Worm (Caenorhabditis elegans) whole organism, L4 larva: Measurements from ENCODE around the gene snb-7.

ENCODE experiments used
- F26F4.8 ChIP-seq: fragments of 200-800 bp; sonication (Bioruptor generic); conservative IDR thresholded peaks from 2 replicates; pipeline ENCODE4 v1.3.6; 2022; ENCODE audit warnings: missing genetic modification characterization, missing compliant biosample characterization
- F37D6.2 ChIP-seq: sonication (generic microtip); optimal IDR thresholded peaks from 2 replicates; lab custom pipeline; 2016; ENCODE audit warnings: mild to moderate bottlenecking, missing genetic modification characterization, missing compliant biosample characterization
- F44E2.7 ChIP-seq: fragments of 200-800 bp; sonication (Bioruptor generic); IDR thresholded peaks from 2 replicates; pipeline ENCODE4 v2.1.2; 2022; ENCODE audit warnings: missing genetic modification characterization, missing compliant biosample characterization
- F49E8.2 ChIP-seq: sonication (generic microtip); optimal IDR thresholded peaks from 2 replicates; lab custom pipeline; 2016; ENCODE audit warnings: missing compliant biosample characterization, mild to moderate bottlenecking, missing genetic modification characterization, borderline replicate concordance
- R02D3.7 ChIP-seq: fragments of 150-350 bp; sonication (generic microtip); optimal IDR thresholded peaks from 3 replicates; lab custom pipeline; 2014; ENCODE audit warnings: missing biosample characterization, missing genetic modification characterization
- T20F7.1 ChIP-seq: fragments of 200-800 bp; sonication (Bioruptor generic); optimal IDR thresholded peaks from 2 replicates; lab custom pipeline; 2018; ENCODE audit warnings: mild to moderate bottlenecking, missing genetic modification characterization, missing compliant biosample characterization
- Y105C5A.15 ChIP-seq: fragments of 200-800 bp; sonication (Bioruptor generic); IDR thresholded peaks from 2 replicates; pipeline ENCODE4 v1.3.6; 2022; ENCODE audit warnings: missing genetic modification characterization, missing compliant biosample characterization
- Y48G9A.11 ChIP-seq: fragments of 200-800 bp; sonication (Bioruptor generic); IDR thresholded peaks from 2 replicates; pipeline ENCODE4 v1.3.6; 2022; ENCODE audit warnings: missing genetic modification reagents, missing genetic modification characterization, missing compliant biosample characterization
- Y5F2A.4 ChIP-seq: fragments of 200-800 bp; sonication (Bioruptor generic); optimal IDR thresholded peaks from 2 replicates; lab custom pipeline; 2018; ENCODE audit warnings: mild to moderate bottlenecking, missing genetic modification characterization, missing compliant biosample characterization
- Y75B8A.6 ChIP-seq: fragments of 200-800 bp; sonication (Bioruptor generic); IDR thresholded peaks from 2 replicates; pipeline ENCODE4 v1.3.6; 2022; ENCODE audit warnings: missing genetic modification reagents, missing genetic modification characterization, missing compliant biosample characterization
- ZK337.2 ChIP-seq: fragments of 200-800 bp; sonication (Bioruptor generic); IDR thresholded peaks from 2 replicates; pipeline ENCODE4 v1.3.6; 2022; ENCODE audit warnings: missing genetic modification reagents, missing genetic modification characterization, missing compliant biosample characterization
- aha-1 ChIP-seq: fragments of 150-350 bp; peaks from one replicate; lab custom pipeline; 2014; ENCODE audit warnings: missing biosample characterization, missing genetic modification characterization
- ceh-20 ChIP-seq: fragments of 200-800 bp; sonication (Bioruptor generic); IDR thresholded peaks from 2 replicates; pipeline ENCODE4 v1.3.6; 2022; ENCODE audit warnings: missing genetic modification reagents, missing genetic modification characterization, missing compliant biosample characterization
- ceh-32 ChIP-seq: sonication (generic microtip); optimal IDR thresholded peaks from 2 replicates; lab custom pipeline; 2016; ENCODE audit warnings: mild to moderate bottlenecking, missing genetic modification characterization, missing compliant biosample characterization; ENCODE audit not compliant: poor library complexity
- ceh-82 ChIP-seq: sonication (generic microtip); optimal IDR thresholded peaks from 2 replicates; lab custom pipeline; 2017; ENCODE audit warnings: missing biosample characterization, missing genetic modification characterization
- ces-1 ChIP-seq: fragments of 150-350 bp; sonication (generic microtip); optimal IDR thresholded peaks from 4 replicates; lab custom pipeline; 2014; ENCODE audit warnings: missing biosample characterization, missing genetic modification reagents, missing genetic modification characterization
- ctbp-1 ChIP-seq: fragments of 200-800 bp; sonication (Bioruptor generic); IDR thresholded peaks from 2 replicates; pipeline ENCODE4 v1.3.6; 2022; ENCODE audit warnings: missing genetic modification reagents, missing genetic modification characterization, missing compliant biosample characterization
- dmd-8 ChIP-seq: fragments of 200-800 bp; sonication (Bioruptor generic); IDR thresholded peaks from 2 replicates; pipeline ENCODE4 v1.3.6; 2022; ENCODE audit warnings: missing genetic modification characterization, missing compliant biosample characterization
- duxl-1 ChIP-seq: sonication (generic microtip); optimal IDR thresholded peaks from 2 replicates; lab custom pipeline; 2016; ENCODE audit warnings: mild to moderate bottlenecking, missing genetic modification characterization, moderate library complexity, missing compliant biosample characterization; ENCODE audit not compliant: poor library complexity
- fos-1 ChIP-seq: fragments of 150-350 bp; optimal IDR thresholded peaks from 2 replicates; lab custom pipeline; 2014; ENCODE audit warnings: missing biosample characterization, missing genetic modification characterization
- hif-1 ChIP-seq, 2 experiments: sonication (generic microtip); optimal IDR thresholded peaks; 2 replicates each; lab custom pipeline; 2016 to 2017; ENCODE audit warnings: missing compliant biosample characterization in 2 of 2, missing genetic modification characterization in 2 of 2, missing genetic modification reagents in 2 of 2, missing genotype in 2 of 2, mild to moderate bottlenecking in 1 of 2
- hlh-30 ChIP-seq: sonication (generic microtip); optimal IDR thresholded peaks from 2 replicates; lab custom pipeline; 2017; ENCODE audit warnings: antibody characterized with exemption, mild to moderate bottlenecking, missing genetic modification characterization, missing compliant biosample characterization; ENCODE audit not compliant: insufficient read depth
- hmg-1.1 ChIP-seq: fragments of 200-800 bp; sonication (Bioruptor generic); IDR thresholded peaks from 2 replicates; pipeline ENCODE4 v1.3.6; 2022; ENCODE audit warnings: missing genetic modification reagents, missing genetic modification characterization, missing compliant biosample characterization
- lin-1 ChIP-seq: fragments of 200-800 bp; sonication (Bioruptor generic); IDR thresholded peaks from 2 replicates; pipeline ENCODE4 v1.3.6; 2022; ENCODE audit warnings: missing genetic modification reagents, missing genetic modification characterization, missing compliant biosample characterization
- lin-39 ChIP-seq: fragments of 150-350 bp; optimal IDR thresholded peaks from 2 replicates; lab custom pipeline; 2014; ENCODE audit warnings: missing biosample characterization, missing genetic modification reagents, missing genetic modification characterization
- lsy-2 ChIP-seq, 2 experiments: fragments of 150-350 bp in 1 of 2; sonication (generic microtip) in 1 of 2; optimal IDR thresholded peaks; 2 replicates each; lab custom pipeline; 2014 to 2017; ENCODE audit warnings: missing biosample characterization in 2 of 2, missing genetic modification characterization in 2 of 2
- mdl-1 ChIP-seq, 2 experiments: fragments of 150-350 bp in 1 of 2; sonication (generic microtip) in 1 of 2; optimal IDR thresholded peaks; 2 replicates each; lab custom pipeline; 2014 to 2017; ENCODE audit warnings: missing biosample characterization in 2 of 2, missing genetic modification characterization in 2 of 2
- mdt-29 ChIP-seq: fragments of 200-800 bp; sonication (Bioruptor generic); IDR thresholded peaks from 2 replicates; pipeline ENCODE4 v1.3.6; 2022; ENCODE audit warnings: missing genetic modification reagents, missing genetic modification characterization, missing compliant biosample characterization
- mep-1 ChIP-seq: fragments of 150-350 bp; sonication (generic microtip); optimal IDR thresholded peaks from 3 replicates; lab custom pipeline; 2014; ENCODE audit warnings: missing biosample characterization, missing genetic modification characterization
- mxl-3 ChIP-seq: fragments of 200-800 bp; sonication (Bioruptor generic); optimal IDR thresholded peaks from 2 replicates; lab custom pipeline; 2018; ENCODE audit warnings: mild to moderate bottlenecking, missing genetic modification characterization, missing compliant biosample characterization
- nhr-10 ChIP-seq: fragments of 150-350 bp; optimal IDR thresholded peaks from 2 replicates; lab custom pipeline; 2014; ENCODE audit warnings: missing biosample characterization, missing genetic modification characterization
- nhr-237 ChIP-seq: sonication (generic microtip); optimal IDR thresholded peaks from 2 replicates; lab custom pipeline; 2017; ENCODE audit warnings: missing biosample characterization, missing genetic modification characterization
- nhr-28 ChIP-seq: fragments of 150-350 bp; optimal IDR thresholded peaks from 2 replicates; lab custom pipeline; 2014; ENCODE audit warnings: missing biosample characterization, missing genetic modification characterization
- nhr-42 ChIP-seq: fragments of 200-800 bp; sonication (Bioruptor generic); IDR thresholded peaks from 2 replicates; pipeline ENCODE4 v1.3.6; 2022; ENCODE audit warnings: missing genetic modification characterization, missing compliant biosample characterization
- nhr-48 ChIP-seq: sonication (generic microtip); optimal IDR thresholded peaks from 2 replicates; lab custom pipeline; 2016; ENCODE audit warnings: mild to moderate bottlenecking, missing genetic modification characterization, missing compliant biosample characterization
- nhr-76 ChIP-seq: fragments of 150-350 bp; optimal IDR thresholded peaks from 2 replicates; lab custom pipeline; 2014; ENCODE audit warnings: missing biosample characterization, missing genetic modification characterization
- php-3 ChIP-seq: fragments of 200-800 bp; sonication (Bioruptor generic); IDR thresholded peaks from 2 replicates; pipeline ENCODE4 v1.3.6; 2022; ENCODE audit warnings: missing genetic modification reagents, missing genetic modification characterization, missing compliant biosample characterization
- rbr-2 ChIP-seq: sonication (generic microtip); optimal IDR thresholded peaks from 2 replicates; lab custom pipeline; 2016; ENCODE audit warnings: missing genotype, missing genetic modification characterization, missing compliant biosample characterization
- sdz-12 ChIP-seq: fragments of 200-800 bp; sonication (Bioruptor generic); optimal IDR thresholded peaks from 2 replicates; lab custom pipeline; 2018; ENCODE audit warnings: mild to moderate bottlenecking, missing genetic modification characterization, missing compliant biosample characterization
- skn-1 ChIP-seq: fragments of 150-350 bp; optimal IDR thresholded peaks from 2 replicates; lab custom pipeline; 2014; ENCODE audit warnings: missing biosample characterization, missing genetic modification characterization
- snpc-1.2 ChIP-seq: fragments of 200-800 bp; sonication (Bioruptor generic); IDR thresholded peaks from 2 replicates; pipeline ENCODE4 v1.3.6; 2022; ENCODE audit warnings: missing genetic modification reagents, missing genetic modification characterization, missing compliant biosample characterization
- snpc-4 ChIP-seq: fragments of 150-350 bp; optimal IDR thresholded peaks from 2 replicates; lab custom pipeline; 2014; ENCODE audit warnings: missing biosample characterization, missing genetic modification characterization
- spr-1 ChIP-seq: sonication (generic microtip); optimal IDR thresholded peaks from 2 replicates; lab custom pipeline; 2016; ENCODE audit warnings: mild to moderate bottlenecking, missing genetic modification characterization, missing compliant biosample characterization
- spr-3 ChIP-seq: fragments of 200-800 bp; sonication (Bioruptor generic); optimal IDR thresholded peaks from 2 replicates; lab custom pipeline; 2018; ENCODE audit warnings: mild to moderate bottlenecking, missing genetic modification characterization, missing compliant biosample characterization
- tag-97 ChIP-seq: fragments of 200-800 bp; sonication (Bioruptor generic); IDR thresholded peaks from 2 replicates; pipeline ENCODE4 v1.3.6; 2022; ENCODE audit warnings: missing genetic modification characterization, missing compliant biosample characterization
- tra-1 ChIP-seq: fragments of 200-800 bp; sonication (Bioruptor generic); IDR thresholded peaks from 2 replicates; pipeline ENCODE4 v1.3.6; 2022; ENCODE audit warnings: missing genetic modification reagents, missing genetic modification characterization, missing compliant biosample characterization
- vab-7 ChIP-seq: fragments of 200-800 bp; sonication (Bioruptor generic); IDR thresholded peaks from 2 replicates; pipeline ENCODE4 v1.3.6; 2022; ENCODE audit warnings: missing genetic modification reagents, missing genetic modification characterization, missing compliant biosample characterization
- zag-1 ChIP-seq: fragments of 150-350 bp; optimal IDR thresholded peaks from 2 replicates; lab custom pipeline; 2014; ENCODE audit warnings: missing biosample characterization, missing genetic modification characterization
- zfp-3 ChIP-seq: fragments of 200-800 bp; sonication (Bioruptor generic); conservative IDR thresholded peaks from 2 replicates; pipeline ENCODE4 v1.3.6; 2022; ENCODE audit warnings: missing genetic modification reagents, missing genetic modification characterization, missing compliant biosample characterization
- zip-11 ChIP-seq: fragments of 200-800 bp; sonication (Bioruptor generic); IDR thresholded peaks from 2 replicates; pipeline ENCODE4 v1.3.6; 2022; ENCODE audit warnings: missing genetic modification characterization, missing compliant biosample characterization
- zip-2 ChIP-seq: fragments of 150-350 bp; optimal IDR thresholded peaks from 2 replicates; lab custom pipeline; 2014; ENCODE audit warnings: missing biosample characterization, missing genetic modification characterization
- ztf-11 ChIP-seq: fragments of 150-350 bp; optimal IDR thresholded peaks from 2 replicates; lab custom pipeline; 2014; ENCODE audit warnings: missing biosample characterization, missing genetic modification characterization
- ztf-7 ChIP-seq: fragments of 150-350 bp; optimal IDR thresholded peaks from 2 replicates; lab custom pipeline; 2014; ENCODE audit warnings: missing biosample characterization, missing genetic modification characterization

The snb-7 gene

ce11 chrIV:12584146-12584545 lies 23.5 kb downstream of the snb-7 start:
- no peak for TF ChIP-seq ZK337.2 (GFP tag; lab: Robert Waterston, UW)
- no peak for TF ChIP-seq F44E2.7 (GFP tag; lab: Robert Waterston, UW)
- TF ChIP-seq R02D3.7: no peak
- TF ChIP-seq nhr-48 (tag; lab: Kevin White, UChicago): no peak
- peak; percentile 46; the same call in 1 of the 2 replicates for TF ChIP-seq hmg-1.1
- peak in 1 of 2 experiments; percentile 2 for TF ChIP-seq mdl-1 (tag; optimal IDR thresholded peaks at IDR 0.05; lab: Kevin White, UChicago)
- no peak for TF ChIP-seq zag-1 (tag; lab: Kevin White, UChicago)
- TF ChIP-seq nhr-42 (GFP tag; lab: Robert Waterston, UW): no peak
- TF ChIP-seq ztf-7 (tag; lab: Kevin White, UChicago): no peak
- no peak for TF ChIP-seq T20F7.1
- no peak for TF ChIP-seq spr-1 (tag; lab: Kevin White, UChicago)
- no peak for TF ChIP-seq ztf-11 (tag; lab: Kevin White, UChicago)
- no peak for TF ChIP-seq skn-1
- no peak for TF ChIP-seq lin-39 (tag; lab: Kevin White, UChicago)
- TF ChIP-seq F26F4.8: no peak
- TF ChIP-seq php-3: no peak
- TF ChIP-seq ces-1 (GFP tag; lab: Kevin White, UChicago): no peak
- TF ChIP-seq Y75B8A.6: no peak
- TF ChIP-seq snpc-4 (tag; lab: Kevin White, UChicago): no peak
- TF ChIP-seq sdz-12 (GFP tag; lab: Kevin White, UChicago): no peak
- peak; percentile 14 for TF ChIP-seq hlh-30 (tag; lab: Kevin White, UChicago)
- no peak for TF ChIP-seq F49E8.2 (tag; lab: Kevin White, UChicago)
- no peak for TF ChIP-seq nhr-10 (tag; lab: Kevin White, UChicago)
- no peak for TF ChIP-seq aha-1 (tag; lab: Kevin White, UChicago)
- TF ChIP-seq tag-97 (GFP tag; lab: Robert Waterston, UW): no peak
- peak in 1 of 2 experiments; percentile 44 for TF ChIP-seq lsy-2 (tag; optimal IDR thresholded peaks at IDR 0.05; lab: Kevin White, UChicago)
- TF ChIP-seq vab-7: 0 out of 2 replicates have a peak, but pooled peaks have one; percentile 26
- 0 out of 2 replicates have a peak, but pooled peaks have one; percentile 42 for TF ChIP-seq ctbp-1 (GFP tag; lab: Robert Waterston, UW)
- no peak for TF ChIP-seq zip-2 (tag; lab: Kevin White, UChicago)
- no peak for TF ChIP-seq fos-1 (tag; lab: Kevin White, UChicago)
- TF ChIP-seq ceh-32: no peak
- peak; percentile 2 for TF ChIP-seq F37D6.2
- no peak for TF ChIP-seq nhr-76
- no peak for TF ChIP-seq dmd-8 (GFP tag; lab: Robert Waterston, UW)
- no peak for TF ChIP-seq nhr-28
- TF ChIP-seq ceh-82 (tag; lab: Kevin White, UChicago): no peak
- no peak for TF ChIP-seq nhr-237
- TF ChIP-seq mdt-29 (GFP tag; lab: Robert Waterston, UW): no peak
- no peak for TF ChIP-seq tra-1 (GFP tag; lab: Robert Waterston, UW)
- no peak for TF ChIP-seq zip-11 (GFP tag; lab: Robert Waterston, UW)
- no peak for TF ChIP-seq Y48G9A.11 (GFP tag; lab: Robert Waterston, UW)
- TF ChIP-seq ceh-20: no peak
- TF ChIP-seq Y5F2A.4: no peak
- TF ChIP-seq rbr-2 (tag; lab: Kevin White, UChicago): peak; percentile 67
- TF ChIP-seq mep-1: peak; percentile 71
- TF ChIP-seq hif-1 (tag; optimal IDR thresholded peaks at IDR 0.05; lab: Kevin White, UChicago): no peak
- TF ChIP-seq spr-3 (GFP tag; lab: Kevin White, UChicago): no peak
- TF ChIP-seq mxl-3: no peak
- no peak for TF ChIP-seq zfp-3 (GFP tag; lab: Robert Waterston, UW)
- no peak for TF ChIP-seq Y105C5A.15 (GFP tag; lab: Robert Waterston, UW)
- TF ChIP-seq lin-1 (GFP tag; lab: Robert Waterston, UW): no peak
- TF ChIP-seq snpc-1.2 (GFP tag; lab: Robert Waterston, UW): no peak
- TF ChIP-seq duxl-1: no peak
